Fruit fly (Drosophila melanogaster) whole organism, adult: ENCODE results near the gene TrpRS.

ENCODE experiments used
- CG11617 ChIP-seq: fragments of 200-800 bp; sonication (Bioruptor generic); optimal IDR thresholded peaks from 2 replicates; lab custom pipeline; 2017; ENCODE audit warnings: mild to moderate bottlenecking, missing biosample characterization, missing genetic modification reagents, missing genetic modification characterization
- CG12768 ChIP-seq: fragments of 200-800 bp; sonication (Bioruptor generic); optimal IDR thresholded peaks from 2 replicates; lab custom pipeline; 2017; ENCODE audit warnings: missing biosample characterization, missing genetic modification characterization, mild to moderate bottlenecking, moderate library complexity, missing genetic modification reagents
- CG14711 ChIP-seq: fragments of 200-800 bp; sonication (Bioruptor generic); optimal IDR thresholded peaks from 2 replicates; lab custom pipeline; 2018; ENCODE audit warnings: missing biosample characterization, mild to moderate bottlenecking, missing genetic modification characterization, moderate library complexity
- CG1620 ChIP-seq: fragments of 200-800 bp; sonication (Bioruptor generic); optimal IDR thresholded peaks from 2 replicates; lab custom pipeline; 2016; ENCODE audit warnings: missing biosample characterization, missing genetic modification characterization
- CG33017 ChIP-seq: fragments of 200-800 bp; sonication (Bioruptor generic); optimal IDR thresholded peaks from 2 replicates; lab custom pipeline; 2018; ENCODE audit warnings: missing biosample characterization, mild to moderate bottlenecking, missing genetic modification characterization, moderate library complexity
- CG5204 ChIP-seq: fragments of 200-800 bp; sonication (Bioruptor generic); optimal IDR thresholded peaks from 2 replicates; lab custom pipeline; 2016; ENCODE audit warnings: missing biosample characterization, missing genetic modification characterization
- CG7045 ChIP-seq: fragments of 200-800 bp; sonication (Bioruptor generic); optimal IDR thresholded peaks from 2 replicates; lab custom pipeline; 2017; ENCODE audit warnings: missing biosample characterization, mild to moderate bottlenecking, missing genetic modification characterization
- CG7101 ChIP-seq: fragments of 200-800 bp; sonication (Bioruptor generic); optimal IDR thresholded peaks from 2 replicates; lab custom pipeline; 2018; ENCODE audit warnings: missing biosample characterization, mild to moderate bottlenecking, missing genetic modification characterization, moderate library complexity
- Clk ChIP-seq: fragments of 200-800 bp; sonication (Bioruptor generic); optimal IDR thresholded peaks from 2 replicates; lab custom pipeline; 2017; ENCODE audit warnings: missing biosample characterization, missing genetic modification characterization
- Crg-1 ChIP-seq: fragments of 200-800 bp; sonication (Bioruptor generic); optimal IDR thresholded peaks from 2 replicates; lab custom pipeline; 2016; ENCODE audit warnings: missing biosample characterization, missing genetic modification characterization
- Hr96 ChIP-seq: fragments of 200-800 bp; sonication (Bioruptor generic); optimal IDR thresholded peaks from 2 replicates; lab custom pipeline; 2016; ENCODE audit warnings: missing biosample characterization, missing genetic modification characterization
- Mnt ChIP-seq: fragments of 200-800 bp; sonication (Bioruptor generic); optimal IDR thresholded peaks from 2 replicates; lab custom pipeline; 2016; ENCODE audit warnings: missing biosample characterization, mild to moderate bottlenecking, missing genetic modification characterization
- bab1 ChIP-seq: fragments of 200-800 bp; sonication (Bioruptor generic); optimal IDR thresholded peaks from 3 replicates; lab custom pipeline; 2019; ENCODE audit warnings: missing biosample characterization, mild to moderate bottlenecking, missing genetic modification characterization, moderate library complexity
- cic ChIP-seq: fragments of 200-800 bp; sonication (Bioruptor generic); optimal IDR thresholded peaks from 2 replicates; lab custom pipeline; 2017; ENCODE audit warnings: missing biosample characterization, mild to moderate bottlenecking, missing genetic modification characterization, moderate library complexity
- cnc ChIP-seq, 2 experiments: fragments of >200 bp; optimal IDR thresholded peaks; 2 replicates each; lab custom pipeline; 2017
- kay ChIP-seq: fragments of 200-800 bp; sonication (Bioruptor generic); peaks from one replicate; lab custom pipeline; 2016; ENCODE audit warnings: missing biosample characterization, missing genetic modification characterization, borderline replicate concordance
- ovo ChIP-seq: fragments of 200-800 bp; sonication (Bioruptor generic); optimal IDR thresholded peaks from 2 replicates; lab custom pipeline; 2016; ENCODE audit warnings: missing biosample characterization, missing genetic modification characterization
- pad ChIP-seq: fragments of 200-800 bp; sonication (Bioruptor generic); optimal IDR thresholded peaks from 3 replicates; lab custom pipeline; 2017; ENCODE audit warnings: missing biosample characterization, missing genetic modification characterization, mild to moderate bottlenecking, moderate library complexity, missing genetic modification reagents
- tj ChIP-seq: fragments of 200-800 bp; sonication (Bioruptor generic); optimal IDR thresholded peaks from 3 replicates; lab custom pipeline; 2017; ENCODE audit warnings: missing biosample characterization, mild to moderate bottlenecking, missing genetic modification characterization, moderate library complexity
- toe ChIP-seq: fragments of 200-800 bp; sonication (Bioruptor generic); optimal IDR thresholded peaks from 2 replicates; lab custom pipeline; 2016; ENCODE audit warnings: missing biosample characterization, missing genetic modification characterization

Gene TrpRS

DNA sequence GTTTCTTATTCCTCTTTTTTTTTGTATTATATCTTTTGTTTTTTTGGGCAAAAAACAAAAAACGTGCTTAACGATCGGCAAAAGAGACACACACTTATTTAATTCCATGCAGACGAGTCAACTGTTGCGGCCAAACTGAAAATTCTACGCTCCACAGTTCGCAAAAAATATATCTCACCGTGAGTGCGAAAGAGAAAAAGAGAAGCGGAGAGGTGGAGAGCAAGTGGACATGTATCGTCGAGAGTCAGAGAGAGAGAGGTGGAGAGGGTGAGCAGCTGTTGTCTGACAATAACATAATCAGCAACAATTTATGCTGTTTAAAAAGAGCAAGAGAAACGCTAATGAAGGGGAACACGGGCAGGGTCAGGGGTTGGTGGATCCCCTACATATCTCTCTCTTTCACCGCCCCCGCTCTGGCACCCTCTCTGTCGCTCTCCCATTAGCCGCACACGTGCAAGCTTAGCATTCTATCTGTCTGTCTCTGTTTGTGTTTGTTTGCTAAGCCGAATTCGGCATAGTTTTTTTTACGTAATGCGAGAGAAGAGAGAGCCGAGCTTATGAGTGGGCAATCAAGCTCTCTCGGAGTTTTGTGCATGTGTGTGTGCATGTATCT is 39.9 kb downstream of the TrpRS start:
- TF ChIP-seq toe (GFP tag; lab: Kevin White, UChicago), result no peak
- TF ChIP-seq tj (GFP tag; lab: Kevin White, UChicago), result peak; percentile 87
- no peak for TF ChIP-seq bab1 (GFP tag; lab: Kevin White, UChicago)
- no peak for TF ChIP-seq cic (GFP tag; lab: Kevin White, UChicago)
- no peak for TF ChIP-seq CG5204 (GFP tag; lab: Kevin White, UChicago)
- TF ChIP-seq CG1620, result no peak
- no peak for TF ChIP-seq cnc (optimal IDR thresholded peaks at IDR 0.05; lab: Kevin White, UChicago)
- TF ChIP-seq Hr96, result no peak
- no peak for TF ChIP-seq CG7045 (GFP tag; lab: Kevin White, UChicago)
- TF ChIP-seq pad (GFP tag; lab: Kevin White, UChicago), result peak; percentile 99
- TF ChIP-seq CG7101 (tag; lab: Kevin White, UChicago), result no peak
- peak; percentile 79 for TF ChIP-seq Mnt (GFP tag; lab: Kevin White, UChicago)
- no peak for TF ChIP-seq Clk (GFP tag; lab: Kevin White, UChicago)
- TF ChIP-seq CG12768 (GFP tag; lab: Kevin White, UChicago), result no peak
- no peak for TF ChIP-seq CG11617 (GFP tag; lab: Kevin White, UChicago)
- no peak for TF ChIP-seq CG33017
- no peak for TF ChIP-seq CG14711
- TF ChIP-seq ovo, result no peak
- TF ChIP-seq Crg-1 (GFP tag; lab: Kevin White, UChicago), result no peak
- no peak for TF ChIP-seq kay (GFP tag; lab: Kevin White, UChicago)

DNA sequence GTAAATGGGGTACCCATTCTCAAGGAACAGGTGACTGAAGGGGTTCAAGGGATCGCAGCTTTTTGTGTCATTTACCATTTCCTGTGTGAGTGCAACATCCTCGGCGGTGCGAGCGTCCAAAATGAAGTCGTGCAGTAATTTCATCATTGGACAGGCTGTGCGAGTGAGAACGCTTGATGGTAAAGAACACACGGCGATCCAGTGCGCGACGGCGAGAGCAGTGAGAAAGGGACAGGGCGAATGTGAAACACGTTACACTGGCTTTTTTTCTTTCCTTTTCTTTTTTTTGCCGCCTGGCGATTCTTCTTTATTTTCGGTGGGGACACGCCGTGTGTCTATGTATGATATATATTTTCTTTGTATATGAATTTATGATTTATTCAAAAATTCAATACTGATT is 40.6 kb downstream of the TrpRS start:
- TF ChIP-seq CG12768 (GFP tag; lab: Kevin White, UChicago) (no peak), bab1 (GFP tag; lab: Kevin White, UChicago) (no peak), kay (GFP tag; lab: Kevin White, UChicago) (no peak), cic (GFP tag; lab: Kevin White, UChicago) (no peak), CG33017 (no peak), toe (GFP tag; lab: Kevin White, UChicago) (no peak), CG14711 (no peak)

DNA sequence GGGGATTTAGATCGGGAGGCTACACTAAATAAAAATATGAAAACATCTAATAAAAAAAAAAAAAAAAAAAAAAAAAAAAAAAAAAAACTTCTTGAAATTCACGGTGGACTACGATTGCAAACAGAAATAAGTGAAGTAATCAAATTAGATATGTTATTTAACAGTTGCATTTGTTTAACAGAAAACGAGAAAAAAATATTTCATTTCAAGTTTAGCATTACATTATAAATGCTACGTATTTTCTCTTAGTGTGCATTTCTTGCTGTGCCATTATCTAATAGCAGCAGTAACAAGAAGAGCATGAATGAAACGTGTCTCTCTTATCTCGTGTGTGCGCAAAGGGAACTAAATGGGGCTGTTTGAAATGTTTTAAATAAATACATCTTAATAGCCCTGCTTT is 41.9 kb downstream of the TrpRS start:
- TF ChIP-seq CG14711 (peak; percentile 26), CG5204 (GFP tag; lab: Kevin White, UChicago) (peak; percentile 26), tj (GFP tag; lab: Kevin White, UChicago) (peak; percentile 3), CG7101 (tag; lab: Kevin White, UChicago) (no peak), bab1 (GFP tag; lab: Kevin White, UChicago) (no peak)

DNA sequence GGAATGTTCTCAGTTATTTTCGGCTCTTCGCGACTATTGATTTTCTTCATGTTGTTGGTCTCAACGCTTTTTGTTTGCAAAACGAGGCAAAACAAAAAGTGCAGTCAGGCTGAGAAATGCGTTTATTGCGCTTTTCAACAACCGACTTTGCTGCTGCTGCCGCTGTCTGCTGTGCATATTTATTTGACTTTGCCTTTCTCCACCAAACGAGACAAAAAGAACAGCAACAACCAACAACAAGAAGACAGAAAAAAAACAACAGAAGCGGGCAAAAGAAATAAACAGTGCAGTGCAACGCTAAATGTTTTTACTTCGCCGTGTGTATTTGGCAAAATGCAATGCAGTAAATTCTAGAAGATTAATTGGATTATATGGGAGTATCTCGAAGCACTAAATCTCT is 44.3 kb downstream of the TrpRS start:
- TF ChIP-seq CG11617 (GFP tag; lab: Kevin White, UChicago), result no peak
- TF ChIP-seq Clk (GFP tag; lab: Kevin White, UChicago), result no peak
- peak; percentile 71 for TF ChIP-seq tj (GFP tag; lab: Kevin White, UChicago)

DNA sequence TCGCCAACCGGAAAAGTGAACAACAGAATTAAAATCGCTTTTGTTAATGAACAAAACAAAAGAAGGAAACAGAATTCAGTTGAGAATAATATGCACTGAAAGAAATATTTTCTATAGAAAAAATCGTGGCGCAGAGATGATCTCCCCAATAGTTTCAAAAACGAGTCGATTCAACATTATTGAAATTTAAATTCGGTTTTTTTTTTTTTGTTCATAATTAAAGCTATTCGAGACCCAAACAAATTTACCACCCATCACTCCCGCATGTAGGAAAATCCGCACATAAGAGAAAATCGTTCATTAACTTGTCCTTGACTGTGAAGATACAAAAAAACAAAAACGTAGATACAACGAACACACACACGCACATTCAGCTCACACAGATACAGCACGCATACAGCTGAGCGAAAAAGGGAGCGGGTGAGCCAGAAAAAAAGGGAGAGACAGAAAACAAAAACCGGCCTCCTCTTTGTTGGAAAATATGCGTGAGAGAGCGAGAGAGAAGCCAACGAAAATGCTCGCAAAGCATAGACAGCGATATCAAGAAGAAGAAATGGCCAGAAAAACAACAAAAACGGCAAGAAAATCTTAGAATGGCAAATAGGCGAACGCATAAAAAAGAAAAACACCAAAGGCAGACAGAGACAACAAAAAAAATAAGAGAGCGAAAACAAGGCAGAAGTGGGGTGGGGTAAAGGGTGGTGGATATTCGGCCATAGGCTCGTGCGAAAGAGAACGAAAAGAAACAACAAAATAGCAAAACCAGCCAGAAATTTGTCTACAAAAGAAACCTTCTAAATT is 46.4 kb downstream of the TrpRS start:
- no peak for TF ChIP-seq CG7101 (tag; lab: Kevin White, UChicago)
- no peak for TF ChIP-seq CG14711
- no peak for TF ChIP-seq cnc (optimal IDR thresholded peaks at IDR 0.05; lab: Kevin White, UChicago)
- TF ChIP-seq Crg-1 (GFP tag; lab: Kevin White, UChicago), result no peak

DNA sequence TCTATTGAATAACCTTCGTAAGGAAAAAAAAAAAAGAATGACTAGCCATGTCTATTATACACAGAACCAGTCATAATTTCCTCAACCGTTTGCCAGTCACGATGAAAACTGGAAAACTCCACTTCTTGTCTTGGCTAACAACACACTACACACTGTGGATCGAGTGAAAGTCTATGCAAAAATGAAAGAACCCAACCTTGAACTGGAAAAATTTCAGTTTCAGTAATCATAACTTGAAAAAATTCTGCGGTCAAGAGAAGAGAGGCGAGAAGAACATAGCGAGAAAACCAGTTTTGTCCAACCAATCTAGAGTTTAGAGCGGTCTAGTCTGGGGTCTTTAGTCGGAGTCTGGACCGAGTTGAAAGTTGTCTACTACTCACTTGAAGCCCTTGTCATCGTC is 49.1 kb downstream of the TrpRS start:
- TF ChIP-seq CG1620 (no peak), CG7101 (tag; lab: Kevin White, UChicago) (no peak), pad (GFP tag; lab: Kevin White, UChicago) (no peak), CG33017 (no peak), CG14711 (no peak), toe (GFP tag; lab: Kevin White, UChicago) (no peak), CG12768 (GFP tag; lab: Kevin White, UChicago) (no peak), kay (GFP tag; lab: Kevin White, UChicago) (no peak), bab1 (GFP tag; lab: Kevin White, UChicago) (no peak), CG11617 (GFP tag; lab: Kevin White, UChicago) (no peak), ovo (no peak), Crg-1 (GFP tag; lab: Kevin White, UChicago) (no peak), cnc (optimal IDR thresholded peaks at IDR 0.05; lab: Kevin White, UChicago) (no peak), CG7045 (GFP tag; lab: Kevin White, UChicago) (no peak), Hr96 (no peak), tj (GFP tag; lab: Kevin White, UChicago) (no peak)

DNA sequence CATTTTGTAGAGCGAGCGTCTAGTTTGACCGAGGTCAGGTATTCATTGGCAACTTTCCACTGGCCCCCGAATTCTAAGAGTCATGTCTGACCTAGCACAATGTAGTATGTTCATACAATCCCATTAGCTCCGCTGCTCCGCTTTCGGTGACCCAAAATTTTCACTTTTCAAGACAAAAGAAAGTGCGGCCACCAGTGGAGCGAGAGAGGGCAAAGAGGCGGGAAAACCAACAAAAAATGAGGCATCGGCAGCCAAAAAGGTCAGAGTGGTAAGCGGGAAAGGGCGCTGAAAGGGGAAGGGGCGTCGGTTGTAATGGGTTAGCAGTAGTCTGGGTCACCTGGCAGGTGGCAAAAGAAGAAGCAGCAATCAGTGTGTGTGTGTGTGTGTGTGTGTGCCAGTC is 51.2 kb downstream of the TrpRS start:
- no peak for TF ChIP-seq tj (GFP tag; lab: Kevin White, UChicago)
